Worm (Caenorhabditis elegans) whole organism, young adult: ENCODE results near the gene Y46E12BL.2.

Experiments used
- B0261.1 ChIP-seq: sonication (generic microtip); optimal IDR thresholded peaks from 2 replicates; lab custom pipeline; 2016; ENCODE audit warnings: mild to moderate bottlenecking, missing genetic modification characterization, moderate library complexity, missing compliant biosample characterization
- F23B12.7 ChIP-seq: sonication (generic microtip); optimal IDR thresholded peaks from 2 replicates; lab custom pipeline; 2017; ENCODE audit warnings: missing genetic modification characterization, mild to moderate bottlenecking, missing compliant biosample characterization, antibody characterized with exemption, moderate library complexity; ENCODE audit not compliant: insufficient read depth
- ZK185.1 ChIP-seq: sonication (generic microtip); optimal IDR thresholded peaks from 2 replicates; lab custom pipeline; 2016; ENCODE audit warnings: mild to moderate bottlenecking, missing genetic modification characterization, missing compliant biosample characterization; ENCODE audit not compliant: poor library complexity, severe bottlenecking
- ets-4 ChIP-seq: fragments of 200-800 bp; sonication (Bioruptor generic); optimal IDR thresholded peaks from 2 replicates; lab custom pipeline; 2018; ENCODE audit warnings: mild to moderate bottlenecking, missing genetic modification characterization, missing compliant biosample characterization
- nhr-27 ChIP-seq: fragments of 200-800 bp; sonication (Bioruptor generic); optimal IDR thresholded peaks from 2 replicates; lab custom pipeline; 2018; ENCODE audit warnings: mild to moderate bottlenecking, missing genetic modification characterization, moderate library complexity, missing compliant biosample characterization
- nhr-90 ChIP-seq: sonication (generic microtip); optimal IDR thresholded peaks from 2 replicates; lab custom pipeline; 2016; ENCODE audit warnings: missing genotype, mild to moderate bottlenecking, missing genetic modification characterization, missing compliant biosample characterization
- sea-2 ChIP-seq: fragments of 200-800 bp; sonication (Bioruptor generic); IDR thresholded peaks from 2 replicates; pipeline ENCODE4 v1.3.6; 2022; ENCODE audit warnings: missing genetic modification characterization, missing compliant biosample characterization
- snpc-4 ChIP-seq, 5 experiments: fragments of 150-350 bp in 1 of 5; sonication (generic microtip) in 4 of 5; optimal IDR thresholded peaks; 2 replicates each; lab custom pipeline; 2014 to 2018; ENCODE audit warnings: missing genetic modification characterization in 5 of 5, missing biosample characterization in 3 of 5, antibody characterized with exemption in 2 of 5, mild to moderate bottlenecking in 2 of 5, missing compliant biosample characterization in 2 of 5, missing genotype in 2 of 5, moderate library complexity in 2 of 5, missing genetic modification reagents in 1 of 5

DNA sequence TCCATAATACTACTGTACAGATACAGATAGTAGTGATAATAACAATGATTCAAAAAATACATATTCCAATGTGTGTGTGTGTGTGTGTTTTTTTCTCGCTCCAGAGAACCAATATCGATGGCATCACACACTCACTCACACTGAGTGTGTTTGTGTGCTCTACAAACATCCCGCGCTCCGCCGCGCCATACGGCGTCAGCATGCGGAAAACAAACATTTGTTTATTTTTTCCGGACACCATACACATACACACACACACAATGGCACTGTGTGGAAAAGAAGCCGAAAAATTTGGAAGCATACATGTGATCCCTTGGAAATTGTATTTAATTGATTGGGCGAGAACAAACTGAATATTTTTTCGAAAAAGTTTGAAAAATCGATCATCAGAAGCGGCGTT lies 13.7 kb upstream of the Y46E12BL.2 start:
- TF ChIP-seq ets-4 (GFP tag; lab: Kevin White, UChicago) = no peak
- TF ChIP-seq ZK185.1 = no peak
- no peak for TF ChIP-seq sea-2 (GFP tag; lab: Robert Waterston, UW)
- TF ChIP-seq B0261.1 (tag; lab: Kevin White, UChicago) = no peak
- no peak for TF ChIP-seq nhr-90 (tag; lab: Kevin White, UChicago)
- TF ChIP-seq F23B12.7 (tag; lab: Kevin White, UChicago) = no peak
- no peak for TF ChIP-seq nhr-27 (tag; lab: Kevin White, UChicago)
- no peak for TF ChIP-seq snpc-4 (GFP tag; optimal IDR thresholded peaks at IDR 0.05; lab: Kevin White, UChicago)
- no peak for TF ChIP-seq snpc-4 (tag; optimal IDR thresholded peaks at IDR 0.05; lab: Kevin White, UChicago)
